Worm (Caenorhabditis elegans): Measurements from ENCODE around the gene efl-1.

Gene efl-1

ce11 chrV:16965655-16966054 lies at the start of gene efl-1 (continued):
- peak; percentile 94 for TF ChIP-seq nhr-19 (GFP tag; conservative IDR thresholded peaks at IDR 0.05)
- TF ChIP-seq alr-1 (tag; optimal IDR thresholded peaks at IDR 0.05; ENCODE audit: borderline replicate concordance), result no peak
- TF ChIP-seq Y116A8C.19 (tag; optimal IDR thresholded peaks at IDR 0.05; ENCODE audit: borderline replicate concordance), result no peak
- TF ChIP-seq unc-62 (GFP tag; optimal IDR thresholded peaks at IDR 0.05), result peak; percentile 49
- TF ChIP-seq pag-3 (tag; optimal IDR thresholded peaks at IDR 0.05; ENCODE audit: borderline replicate concordance, insufficient read depth), result no peak
- TF ChIP-seq nhr-11 (tag; optimal IDR thresholded peaks at IDR 0.05), result peak; percentile 77
- TF ChIP-seq lin-39 (tag; optimal IDR thresholded peaks at IDR 0.05), result peak; percentile 82
- peak; percentile 88 for TF ChIP-seq zip-4 (GFP tag; optimal IDR thresholded peaks at IDR 0.05)
- TF ChIP-seq isw-1 (GFP tag; IDR thresholded peaks at IDR 0.05), result peak; percentile 90
- TF ChIP-seq snpc-4 (tag; optimal IDR thresholded peaks at IDR 0.05), result peak; percentile 95
- peak; percentile 94 for TF ChIP-seq tbx-2 (tag; optimal IDR thresholded peaks at IDR 0.05)
- TF ChIP-seq ces-1 (GFP tag; optimal IDR thresholded peaks at IDR 0.05), result no peak
- TF ChIP-seq nhr-28 (tag; optimal IDR thresholded peaks at IDR 0.05), result no peak
- TF ChIP-seq sox-4 (tag; optimal IDR thresholded peaks at IDR 0.05), result peak; percentile 82
- TF ChIP-seq tlp-1 (tag; optimal IDR thresholded peaks at IDR 0.05), result no peak
- TF ChIP-seq xbp-1 (tag; optimal IDR thresholded peaks at IDR 0.05), result peak; percentile 98
- no peak for TF ChIP-seq sptf-1 (tag; optimal IDR thresholded peaks at IDR 0.05)
- no peak for TF ChIP-seq hlh-4 (tag; optimal IDR thresholded peaks at IDR 0.05)
- TF ChIP-seq C34B4.2 (tag; optimal IDR thresholded peaks at IDR 0.05), result peak; percentile 38
- peak; percentile 91 for TF ChIP-seq irx-1 (tag; optimal IDR thresholded peaks at IDR 0.05)
- TF ChIP-seq nhr-20 (tag; optimal IDR thresholded peaks at IDR 0.05), result peak; percentile 96
- TF ChIP-seq ztf-11 (tag; optimal IDR thresholded peaks at IDR 0.05), result peak in 1 of 2 experiments; percentile 68
- TF ChIP-seq pax-3 (tag; optimal IDR thresholded peaks at IDR 0.05), result peak; percentile 87
- no peak for TF ChIP-seq ama-1 (optimal IDR thresholded peaks at IDR 0.05)
- TF ChIP-seq nhr-85 (tag), result peak; percentile 95
- peak; percentile 96 for TF ChIP-seq dsc-1 (tag; optimal IDR thresholded peaks at IDR 0.05)
- no peak for TF ChIP-seq nhr-12 (tag; optimal IDR thresholded peaks at IDR 0.05)
- peak in 2 of 6 experiments; percentile 76 to 93 for TF ChIP-seq elt-3 (tag; optimal IDR thresholded peaks at IDR 0.05)
- TF ChIP-seq pqm-1 (tag; optimal IDR thresholded peaks at IDR 0.05), result no peak
- peak; percentile 100 for TF ChIP-seq lin-35 (GFP tag; optimal IDR thresholded peaks at IDR 0.05)
- no peak for TF ChIP-seq unc-30 (tag; optimal IDR thresholded peaks at IDR 0.05)
- peak; percentile 83 for TF ChIP-seq grh-1 (GFP tag; IDR thresholded peaks at IDR 0.05)

- no peak for TF ChIP-seq unc-98 (GFP tag; IDR thresholded peaks at IDR 0.05)
- TF ChIP-seq irx-1 (tag; optimal IDR thresholded peaks at IDR 0.05), result no peak
- TF ChIP-seq ceh-88 (GFP tag; IDR thresholded peaks at IDR 0.05), result no peak
- no peak for TF ChIP-seq unc-86 (tag; optimal IDR thresholded peaks at IDR 0.05)
- no peak for TF ChIP-seq F16B12.6 (tag; optimal IDR thresholded peaks at IDR 0.05)
- TF ChIP-seq hlh-17 (GFP tag; optimal IDR thresholded peaks at IDR 0.05; ENCODE audit: borderline replicate concordance), result no peak
- no peak for TF ChIP-seq xbp-1 (tag; optimal IDR thresholded peaks at IDR 0.05)
- TF ChIP-seq efl-1 (optimal IDR thresholded peaks at IDR 0.05), result no peak
- peak in 1 of 2 experiments; percentile 42 for TF ChIP-seq efl-1 (GFP tag; optimal IDR thresholded peaks at IDR 0.05 in 1 of 2)
- TF ChIP-seq nhr-71 (tag; optimal IDR thresholded peaks at IDR 0.05), result no peak
- no peak for TF ChIP-seq unc-130 (tag; optimal IDR thresholded peaks at IDR 0.05)
- no peak for TF ChIP-seq C16A3.4 (tag; optimal IDR thresholded peaks at IDR 0.05)
- no peak for TF ChIP-seq hpl-2 (GFP tag; optimal IDR thresholded peaks at IDR 0.05)
- TF ChIP-seq tlp-1 (tag; optimal IDR thresholded peaks at IDR 0.05), result no peak
- no peak for TF ChIP-seq zag-1 (tag; optimal IDR thresholded peaks at IDR 0.05)
- TF ChIP-seq lir-3 (tag; optimal IDR thresholded peaks at IDR 0.05; ENCODE audit: poor library complexity), result no peak
- no peak for TF ChIP-seq dsc-1 (tag; optimal IDR thresholded peaks at IDR 0.05)
- TF ChIP-seq nhr-237 (tag; optimal IDR thresholded peaks at IDR 0.05), result no peak
- no peak for TF ChIP-seq lin-15B (tag; optimal IDR thresholded peaks at IDR 0.05)
- peak; percentile 75 for TF ChIP-seq nhr-20 (tag; optimal IDR thresholded peaks at IDR 0.05)
- no peak for TF ChIP-seq rnt-1 (tag; optimal IDR thresholded peaks at IDR 0.05)
- TF ChIP-seq nhr-76 (tag; optimal IDR thresholded peaks at IDR 0.05), result no peak
- TF ChIP-seq elt-2 (tag; optimal IDR thresholded peaks at IDR 0.05), result peak; percentile 98
- TF ChIP-seq grh-1 (GFP tag; IDR thresholded peaks at IDR 0.05), result no peak
- no peak for TF ChIP-seq vab-15 (tag; optimal IDR thresholded peaks at IDR 0.05)
- no peak for TF ChIP-seq snpc-4 (tag; optimal IDR thresholded peaks at IDR 0.05)
- TF ChIP-seq pqm-1 (tag; optimal IDR thresholded peaks at IDR 0.05), result no peak
- peak; percentile 57 for TF ChIP-seq jun-1 (tag; optimal IDR thresholded peaks at IDR 0.05)
Measured at ce11 chrV:17014050-17014449, 48.6 kb upstream of the efl-1 start, which contains the start of gene clc-13. Gene clc-13 (plus strand): TSS chrV:17014408.
